Worm (Caenorhabditis elegans) whole organism, L4/young adult: ENCODE data around the gene chil-15.

Source experiments
- W03F9.2 ChIP-seq: fragments of 150-350 bp; optimal IDR thresholded peaks from 2 replicates; lab custom pipeline; 2014; ENCODE audit warnings: missing biosample characterization, missing genetic modification characterization
- dao-5 ChIP-seq: sonication (generic microtip); optimal IDR thresholded peaks from 2 replicates; lab custom pipeline; 2016; ENCODE audit warnings: missing genotype, missing genetic modification characterization, moderate library complexity, missing compliant biosample characterization
- him-1 ChIP-seq: sonication (generic microtip); optimal IDR thresholded peaks from 2 replicates; lab custom pipeline; 2016; ENCODE audit warnings: missing genotype, missing genetic modification reagents, missing genetic modification characterization, missing compliant biosample characterization

The chil-15 gene

DNA sequence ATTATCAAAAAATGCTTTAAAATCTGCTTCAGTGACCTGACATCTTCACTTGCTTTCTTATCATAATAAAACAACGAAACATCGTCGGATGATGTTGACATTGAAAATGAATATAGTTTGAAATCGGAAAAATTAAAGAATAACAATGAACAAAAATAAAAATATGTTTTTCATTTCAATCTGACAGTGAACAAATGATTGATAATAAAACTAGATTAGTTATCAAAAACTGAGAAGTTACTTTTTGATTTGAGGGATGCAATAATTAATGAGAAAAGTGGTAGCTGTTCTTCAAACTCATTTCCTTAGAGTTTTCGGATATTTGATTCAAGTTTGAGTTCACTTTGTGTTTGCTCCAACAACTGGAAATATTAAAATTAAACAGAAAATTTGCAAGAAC is at the start of gene chil-15:
Gene chil-15, minus strand, starts transcription at position 101 of the 400 bp plus-strand sequence.
- TF ChIP-seq dao-5 (tag; lab: Kevin White, UChicago), result no peak
- no peak for TF ChIP-seq W03F9.2 (tag; lab: Kevin White, UChicago)
- TF ChIP-seq him-1, result no peak

DNA sequence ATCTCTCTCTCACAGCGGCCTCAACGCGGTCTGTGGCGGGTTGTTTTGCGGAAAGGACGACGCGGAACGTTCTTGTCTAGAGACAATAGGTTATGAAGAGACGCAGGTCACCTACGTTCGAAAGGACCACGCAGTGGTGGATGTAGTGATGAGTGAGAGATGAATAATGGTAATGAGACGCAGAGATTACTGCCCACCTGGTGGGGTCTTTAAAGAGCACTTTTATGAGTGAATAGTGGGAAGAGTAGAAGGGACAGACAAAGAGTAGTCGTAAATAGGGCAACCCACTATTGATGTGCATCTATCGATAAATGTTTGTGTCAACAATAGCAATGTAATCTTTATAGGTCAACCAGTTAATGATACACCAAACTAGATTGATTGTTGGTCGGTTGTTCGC is 47.6 kb upstream of the chil-15 start:
- TF ChIP-seq dao-5 (tag; lab: Kevin White, UChicago) (no peak), him-1 (no peak), W03F9.2 (tag; lab: Kevin White, UChicago) (no peak)

DNA sequence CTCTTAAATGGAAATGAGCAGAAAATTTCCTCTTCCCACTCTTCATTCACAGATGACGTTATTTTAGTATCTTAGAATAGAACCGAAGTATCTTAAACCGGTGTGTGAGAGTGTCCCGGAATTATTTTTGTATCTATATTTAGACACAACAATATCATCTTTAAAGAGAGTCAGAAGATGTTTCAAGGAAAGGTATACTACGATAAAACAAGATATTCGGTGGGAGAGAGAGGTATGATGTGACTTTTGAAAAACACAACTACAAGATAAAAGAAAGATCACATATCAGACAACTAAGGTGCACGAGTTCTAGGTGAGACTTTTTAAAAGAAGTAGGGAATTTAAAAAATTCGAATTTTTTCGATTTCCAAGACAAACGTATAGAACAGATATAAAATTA is 47.2 kb upstream of the chil-15 start:
- TF ChIP-seq him-1 (no peak), W03F9.2 (tag; lab: Kevin White, UChicago) (no peak), dao-5 (tag; lab: Kevin White, UChicago) (no peak)

DNA sequence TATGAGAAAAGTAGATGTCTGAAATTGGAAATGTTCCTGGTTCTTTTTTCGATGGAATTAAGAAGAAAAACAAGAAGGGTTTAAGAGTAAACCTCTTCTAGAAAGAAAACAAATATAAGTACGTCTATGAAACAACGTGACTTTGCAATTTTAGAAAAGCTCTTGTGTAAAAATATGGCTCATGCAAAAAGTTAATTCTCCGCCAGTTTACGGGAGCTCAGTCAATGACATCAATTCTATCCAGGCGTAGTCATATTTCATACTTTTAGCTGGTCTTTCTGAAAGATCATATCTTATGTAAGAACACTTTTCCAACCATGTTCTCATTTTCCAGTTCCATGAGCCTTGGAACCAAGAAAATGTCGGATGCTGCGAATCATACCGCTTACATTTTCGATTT is 46.5 kb upstream of the chil-15 start:
- TF ChIP-seq W03F9.2 (tag; lab: Kevin White, UChicago), result no peak
- no peak for TF ChIP-seq dao-5 (tag; lab: Kevin White, UChicago)
- no peak for TF ChIP-seq him-1

DNA sequence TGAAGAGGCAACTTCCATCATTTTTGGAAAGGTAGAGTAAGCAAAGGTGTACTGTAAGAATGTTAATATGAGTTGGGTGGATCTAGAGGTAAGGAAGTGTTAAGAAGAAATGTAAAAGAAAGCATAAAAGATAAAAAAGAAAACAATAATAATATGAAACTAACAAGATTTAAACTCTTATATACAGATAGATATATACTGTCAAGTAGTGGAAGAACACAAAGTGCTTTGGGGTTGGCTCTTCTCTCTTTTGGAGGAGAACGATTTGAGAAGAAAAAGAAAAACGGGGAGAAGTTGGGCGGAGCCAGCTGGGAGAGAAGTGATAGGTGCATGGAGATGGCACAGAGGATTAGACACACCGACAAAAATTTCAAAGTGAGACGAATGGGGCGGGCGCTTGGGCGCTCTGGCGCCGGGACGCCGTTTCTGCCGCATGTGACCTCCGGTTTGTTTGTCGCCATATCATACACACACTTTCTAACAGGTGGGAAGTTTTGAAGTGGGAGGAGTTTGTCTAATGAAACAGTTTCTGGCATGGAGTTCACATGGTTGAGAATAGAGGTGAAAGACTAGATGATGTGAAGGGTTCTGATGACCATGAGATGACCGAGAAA is 44.0 kb upstream of the chil-15 start, which contains the start of gene T19H5.4:
Gene T19H5.4, minus strand, starts transcription at position 51 of the 614 bp plus-strand sequence.
- TF ChIP-seq W03F9.2 (tag; lab: Kevin White, UChicago) (peak; percentile 31), dao-5 (tag; lab: Kevin White, UChicago) (no peak)

DNA sequence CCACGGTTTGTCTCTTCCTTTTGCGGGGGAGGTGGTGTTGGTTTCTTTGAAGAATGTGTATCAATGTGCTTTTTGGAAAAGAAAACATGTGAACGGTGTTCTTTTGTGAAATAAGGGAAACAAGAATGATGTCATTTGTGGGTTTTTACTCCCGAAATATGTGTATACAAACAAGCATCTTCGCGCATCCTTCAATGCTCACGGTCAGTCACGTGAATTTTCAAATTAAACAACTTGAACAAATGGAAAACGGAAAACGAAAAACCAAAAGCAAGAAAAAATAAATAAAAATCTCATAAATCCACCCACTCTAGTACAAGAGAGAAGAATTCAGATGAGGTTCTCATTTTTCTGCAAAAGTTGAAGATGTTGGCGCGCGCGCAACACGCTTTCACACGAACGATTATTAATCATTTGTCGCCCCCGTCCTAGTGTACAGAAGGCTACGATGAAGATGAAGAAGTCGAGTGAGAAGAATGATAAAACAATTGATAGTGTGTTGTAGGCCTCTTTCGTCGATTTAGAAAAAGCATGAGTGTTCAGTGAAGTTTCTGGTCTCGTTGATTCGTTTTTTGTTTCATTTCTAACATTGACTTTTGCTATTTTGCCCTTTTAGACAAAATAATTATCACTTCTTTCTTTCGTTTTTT is 41.8 kb upstream of the chil-15 start:
- no peak for TF ChIP-seq him-1
- no peak for TF ChIP-seq W03F9.2 (tag; lab: Kevin White, UChicago)
- no peak for TF ChIP-seq dao-5 (tag; lab: Kevin White, UChicago)

ce11 chrII:9483342-9483741 is 39.9 kb upstream of the chil-15 start:
- no peak for TF ChIP-seq dao-5 (tag; lab: Kevin White, UChicago)
- no peak for TF ChIP-seq him-1
- TF ChIP-seq W03F9.2 (tag; lab: Kevin White, UChicago), result no peak

DNA sequence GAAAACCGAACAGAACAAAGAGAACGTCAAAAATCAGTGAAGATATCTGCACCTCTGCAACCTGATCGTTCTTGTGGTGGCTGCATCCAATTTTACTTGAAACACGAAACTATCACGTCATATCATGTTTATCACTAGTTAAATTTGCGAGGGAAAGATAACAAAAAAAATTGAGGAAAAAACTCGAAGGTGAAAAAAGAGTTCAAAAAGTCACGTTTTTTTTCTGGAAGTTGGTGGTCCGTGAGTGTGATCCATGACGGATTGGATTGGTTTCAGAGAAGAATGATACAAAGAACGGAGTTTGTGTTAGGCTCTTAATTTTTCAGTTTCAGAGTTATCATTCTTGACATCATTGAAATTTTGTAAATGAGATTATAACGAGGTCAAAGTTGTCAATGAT is 39.1 kb upstream of the chil-15 start:
- no peak for TF ChIP-seq W03F9.2 (tag; lab: Kevin White, UChicago)
- TF ChIP-seq him-1, result no peak
- TF ChIP-seq dao-5 (tag; lab: Kevin White, UChicago), result no peak

- no peak for TF ChIP-seq W03F9.2 (tag; lab: Kevin White, UChicago)
- no peak for TF ChIP-seq him-1
- TF ChIP-seq dao-5 (tag; lab: Kevin White, UChicago), result no peak
These were observed 38.0 kb upstream of the chil-15 start for ce11 chrII:9481427-9481826.

ce11 chrII:9480006-9480405 is 36.6 kb upstream of the chil-15 start, which contains the start of gene T19H5.7:
TSS of gene T19H5.7 (minus strand) at chrII:9480106.
- TF ChIP-seq W03F9.2 (tag; lab: Kevin White, UChicago), result no peak
- no peak for TF ChIP-seq him-1
- no peak for TF ChIP-seq dao-5 (tag; lab: Kevin White, UChicago)

DNA sequence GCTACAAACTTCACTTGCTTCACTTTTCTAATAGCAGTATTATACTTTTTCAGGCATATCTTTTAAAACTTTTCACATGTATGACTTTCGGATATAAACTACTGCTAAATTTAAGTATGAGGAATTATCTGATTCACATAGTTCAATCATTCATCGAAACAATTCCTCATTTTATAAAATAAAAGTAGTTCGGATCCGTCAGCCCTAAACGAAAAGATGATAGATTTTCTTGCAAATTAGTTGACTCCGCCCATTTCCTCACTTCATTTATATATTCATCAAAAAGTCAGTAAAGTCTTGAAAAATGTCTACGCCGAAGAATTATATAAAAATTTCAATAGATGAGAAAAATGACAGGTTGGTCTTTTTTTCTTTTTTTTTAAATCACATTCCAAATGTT is 34.1 kb upstream of the chil-15 start, which contains the start of gene chil-27:
Gene chil-27, plus strand, starts transcription at position 301 of the 400 bp plus-strand sequence.
- TF ChIP-seq W03F9.2 (tag; lab: Kevin White, UChicago) (no peak), him-1 (no peak), dao-5 (tag; lab: Kevin White, UChicago) (no peak)

- no peak for TF ChIP-seq dao-5 (tag; lab: Kevin White, UChicago)
- no peak for TF ChIP-seq him-1
- TF ChIP-seq W03F9.2 (tag; lab: Kevin White, UChicago), result no peak
These were observed 31.1 kb upstream of the chil-15 start, which contains the start of the genes chil-25 and chil-26 for ce11 chrII:9474367-9475105. TSS of gene chil-25 (minus strand) at chrII:9474467. TSS of gene chil-26 (plus strand) at chrII:9475055.

DNA sequence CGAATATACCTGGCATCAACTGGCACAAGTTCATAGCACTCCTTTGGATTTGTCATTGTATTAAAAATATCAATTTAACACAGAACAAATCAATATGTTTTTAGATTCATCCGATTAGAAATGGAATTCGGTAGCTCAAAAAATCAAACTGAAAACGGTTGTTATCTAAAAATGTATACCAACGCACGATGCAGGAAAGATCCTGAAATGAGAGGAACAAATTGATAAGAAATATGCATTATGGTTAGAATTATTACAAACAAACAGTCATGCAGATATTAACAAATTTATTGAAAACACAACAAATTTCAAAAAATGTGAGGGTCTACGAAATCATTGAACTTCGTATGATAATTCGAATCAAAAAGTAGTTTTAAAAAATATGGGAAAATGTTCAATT is 26.6 kb upstream of the chil-15 start, which contains the start of gene T19H5.6:
Gene T19H5.6, minus strand, starts transcription at position 195 of the 400 bp plus-strand sequence.
- no peak for TF ChIP-seq him-1
- no peak for TF ChIP-seq W03F9.2 (tag; lab: Kevin White, UChicago)
- TF ChIP-seq dao-5 (tag; lab: Kevin White, UChicago), result no peak

DNA sequence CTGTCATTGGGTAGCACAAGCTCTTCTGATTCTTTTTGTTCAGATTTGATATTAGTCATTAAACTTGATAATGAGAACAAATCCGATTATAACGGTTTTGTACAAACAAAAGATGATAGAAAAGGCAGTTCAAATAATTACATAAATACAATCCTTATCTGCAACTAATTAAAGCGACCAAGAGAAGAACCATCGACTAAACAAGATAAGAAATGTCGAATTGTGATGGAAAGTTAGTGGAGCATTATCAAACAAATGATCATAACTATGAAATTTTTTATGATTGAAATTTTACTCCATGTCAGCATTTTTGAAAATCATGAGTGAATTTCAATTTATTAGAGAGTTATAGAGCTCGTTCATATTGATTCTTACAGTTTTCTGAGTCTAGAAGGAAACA is 25.0 kb upstream of the chil-15 start, which contains the start of gene chil-23:
Gene chil-23, minus strand, starts transcription at position 198 of the 400 bp plus-strand sequence.
- TF ChIP-seq dao-5 (tag; lab: Kevin White, UChicago), result no peak
- TF ChIP-seq him-1, result no peak
